Fruit fly (Drosophila melanogaster): ENCODE measurements around the gene IKKbeta.

dm6 chr3R:16023627-16024026 lies 25.6 kb downstream of the IKKbeta start:
- TF ChIP-seq CG8478 (optimal IDR thresholded peaks at IDR 0.05) (no peak), Dll (optimal IDR thresholded peaks at IDR 0.05) (no peak)
